Fruit fly (Drosophila melanogaster) whole organism, embryonic: ENCODE measurements around the gene ph-p.

Experiments used
- BEAF-32 ChIP-seq: fragments of 200-800 bp; sonication (Bioruptor generic); optimal IDR thresholded peaks from 3 replicates; lab custom pipeline; 2017; ENCODE audit warnings: missing biosample characterization, missing genetic modification characterization, mild to moderate bottlenecking, moderate library complexity, missing genetic modification reagents
- CG10147 ChIP-seq: fragments of 200-800 bp; sonication (Bioruptor generic); optimal IDR thresholded peaks from 2 replicates; lab custom pipeline; 2019; ENCODE audit warnings: missing biosample characterization, mild to moderate bottlenecking, missing genetic modification characterization, moderate library complexity
- CG1024 ChIP-seq: fragments of 200-800 bp; sonication (Bioruptor generic); IDR thresholded peaks from 2 replicates; pipeline ENCODE4 v1.3.6; 2022; ENCODE audit warnings: missing biosample characterization, missing genetic modification characterization
- CG10654 ChIP-seq: fragments of 200-800 bp; sonication (Bioruptor generic); optimal IDR thresholded peaks from 2 replicates; lab custom pipeline; 2016; ENCODE audit warnings: missing biosample characterization, missing genetic modification characterization
- CG11456 ChIP-seq: fragments of 200-800 bp; sonication (Bioruptor generic); IDR thresholded peaks from 3 replicates; pipeline ENCODE4 v1.3.6; 2022; ENCODE audit warnings: missing biosample characterization, missing genetic modification characterization
- CG11695 ChIP-seq: fragments of 200-800 bp; sonication (Bioruptor generic); IDR thresholded peaks from 3 replicates; pipeline ENCODE4 v1.3.6; 2022; ENCODE audit warnings: missing biosample characterization, missing genetic modification characterization
- CG13287 ChIP-seq: fragments of 200-800 bp; sonication (Bioruptor generic); IDR thresholded peaks from 2 replicates; pipeline ENCODE4 v1.3.6; 2022; ENCODE audit warnings: missing biosample characterization, missing genetic modification characterization; ENCODE audit not compliant: partially characterized antibody
- CG14667 ChIP-seq: fragments of 200-800 bp; sonication (Bioruptor generic); IDR thresholded peaks from 2 replicates; pipeline ENCODE4 v1.3.6; 2022; ENCODE audit warnings: missing biosample characterization, missing genetic modification characterization
- CG14860 ChIP-seq: fragments of 200-800 bp; sonication (Bioruptor generic); IDR thresholded peaks from 3 replicates; pipeline ENCODE4 v1.3.6; 2022; ENCODE audit warnings: missing biosample characterization, missing genetic modification characterization; ENCODE audit not compliant: partially characterized antibody
- CG15514 ChIP-seq: fragments of 200-800 bp; sonication (Bioruptor generic); optimal IDR thresholded peaks from 3 replicates; lab custom pipeline; 2017; ENCODE audit warnings: missing biosample characterization, missing genetic modification characterization, mild to moderate bottlenecking, moderate library complexity, missing genetic modification reagents
- CG16813 ChIP-seq: fragments of 200-800 bp; sonication (Bioruptor generic); IDR thresholded peaks from 3 replicates; pipeline ENCODE4 v1.3.6; 2022; ENCODE audit warnings: missing biosample characterization, missing genetic modification characterization; ENCODE audit not compliant: partially characterized antibody
- CG17328 ChIP-seq: fragments of 200-800 bp; sonication (Bioruptor generic); IDR thresholded peaks from 2 replicates; pipeline ENCODE4 v1.3.6; 2022; ENCODE audit warnings: missing biosample characterization, missing genetic modification characterization
- CG17802 ChIP-seq: fragments of 200-800 bp; sonication (Bioruptor generic); optimal IDR thresholded peaks from 2 replicates; lab custom pipeline; 2018; ENCODE audit warnings: missing biosample characterization, mild to moderate bottlenecking, missing genetic modification characterization, moderate library complexity
- CG17829 ChIP-seq: fragments of 200-800 bp; optimal IDR thresholded peaks from 2 replicates; lab custom pipeline; 2019; ENCODE audit warnings: missing biosample characterization, mild to moderate bottlenecking, missing genetic modification characterization, moderate library complexity
- CG2116 ChIP-seq: fragments of 200-800 bp; sonication (Bioruptor generic); optimal IDR thresholded peaks from 3 replicates; lab custom pipeline; 2018; ENCODE audit warnings: missing biosample characterization, mild to moderate bottlenecking, missing genetic modification characterization
- CG2129 ChIP-seq: fragments of 200-800 bp; sonication (Bioruptor generic); IDR thresholded peaks from 2 replicates; pipeline ENCODE4 v1.3.6; 2022; ENCODE audit warnings: missing biosample characterization, missing genetic modification characterization; ENCODE audit not compliant: partially characterized antibody
- CG3838 ChIP-seq: fragments of 200-800 bp; sonication (Bioruptor generic); optimal IDR thresholded peaks from 3 replicates; lab custom pipeline; 2016; ENCODE audit warnings: missing biosample characterization, missing genetic modification characterization
- CG3847 ChIP-seq: fragments of 200-800 bp; sonication (Bioruptor generic); IDR thresholded peaks from 2 replicates; pipeline ENCODE4 v1.3.6; 2022; ENCODE audit warnings: missing biosample characterization, missing genetic modification characterization
- CG4730 ChIP-seq: fragments of 200-800 bp; sonication (Bioruptor generic); IDR thresholded peaks from 2 replicates; pipeline ENCODE4 v1.3.6; 2022; ENCODE audit warnings: missing biosample characterization, missing genetic modification characterization
- CG5245 ChIP-seq: fragments of 200-800 bp; sonication (Bioruptor generic); optimal IDR thresholded peaks from 3 replicates; lab custom pipeline; 2016; ENCODE audit warnings: missing biosample characterization, missing genetic modification characterization
- CG6765 ChIP-seq: fragments of 200-800 bp; sonication (Bioruptor generic); optimal IDR thresholded peaks from 3 replicates; lab custom pipeline; 2017; ENCODE audit warnings: missing biosample characterization, mild to moderate bottlenecking, missing genetic modification characterization
- CG8089 ChIP-seq: fragments of 200-800 bp; sonication (Bioruptor generic); optimal IDR thresholded peaks from 3 replicates; lab custom pipeline; 2016; ENCODE audit warnings: missing biosample characterization, missing genetic modification characterization
- E2f2 ChIP-seq: fragments of 200-800 bp; sonication (Bioruptor generic); IDR thresholded peaks from 2 replicates; pipeline ENCODE4 v1.3.6; 2022; ENCODE audit warnings: missing biosample characterization, missing genetic modification characterization
- Gsc ChIP-seq: fragments of 200-800 bp; sonication (Bioruptor generic); IDR thresholded peaks from 2 replicates; pipeline ENCODE4 v1.3.6; 2022; ENCODE audit warnings: missing biosample characterization, missing genetic modification characterization
- HHEX ChIP-seq: fragments of 200-800 bp; sonication (Bioruptor generic); optimal IDR thresholded peaks from 3 replicates; lab custom pipeline; 2017; ENCODE audit warnings: missing biosample characterization, mild to moderate bottlenecking, missing genetic modification characterization, missing genetic modification reagents
- HLH4C ChIP-seq: fragments of 200-800 bp; sonication (Bioruptor generic); IDR thresholded peaks from 3 replicates; pipeline ENCODE4 v1.3.6; 2022; ENCODE audit warnings: missing biosample characterization, missing genetic modification characterization; ENCODE audit not compliant: partially characterized antibody
- Hr78 ChIP-seq, 2 experiments: fragments of 200-800 bp in 1 of 2; fragments of >200 bp in 1 of 2; sonication (Bioruptor generic) in 1 of 2; optimal IDR thresholded peaks; 2 replicates each; lab custom pipeline; 2017 to 2019; ENCODE audit warnings: missing biosample characterization in 2 of 2, missing genetic modification characterization in 2 of 2, mild to moderate bottlenecking in 1 of 2, moderate library complexity in 1 of 2
- Max ChIP-seq: fragments of 200-800 bp; sonication (Bioruptor generic); optimal IDR thresholded peaks from 2 replicates; lab custom pipeline; 2016; ENCODE audit warnings: missing biosample characterization, mild to moderate bottlenecking, missing genetic modification characterization
- Nf-YB ChIP-seq: fragments of 200-800 bp; sonication (Bioruptor generic); optimal IDR thresholded peaks from 3 replicates; lab custom pipeline; 2019; ENCODE audit warnings: missing biosample characterization, mild to moderate bottlenecking, missing genetic modification characterization, moderate library complexity
- Sry-β ChIP-seq: fragments of 200-800 bp; sonication (Bioruptor generic); optimal IDR thresholded peaks from 2 replicates; lab custom pipeline; 2018; ENCODE audit warnings: missing biosample characterization, mild to moderate bottlenecking, missing genetic modification characterization, moderate library complexity
- bbx ChIP-seq: fragments of 200-800 bp; sonication (Bioruptor generic); IDR thresholded peaks from 2 replicates; pipeline ENCODE4 v1.3.6; 2022; ENCODE audit warnings: missing biosample characterization, missing genetic modification characterization; ENCODE audit not compliant: partially characterized antibody
- cas ChIP-seq: fragments of 200-800 bp; sonication (Bioruptor generic); IDR thresholded peaks from 2 replicates; pipeline ENCODE4 v1.3.6; 2022; ENCODE audit warnings: missing biosample characterization, missing genetic modification characterization
- chif ChIP-seq, 2 experiments: fragments of 200-800 bp; sonication (Bioruptor generic); optimal IDR thresholded peaks; 3 replicates each; lab custom pipeline; 2016; ENCODE audit warnings: missing biosample characterization in 2 of 2, missing genetic modification characterization in 2 of 2
- chinmo ChIP-seq: fragments of 200-800 bp; sonication (Bioruptor generic); IDR thresholded peaks from 4 replicates; pipeline ENCODE4 v1.3.6; 2022; ENCODE audit warnings: missing biosample characterization, missing genetic modification characterization; ENCODE audit not compliant: partially characterized antibody
- ci ChIP-seq: fragments of 200-800 bp; sonication (Bioruptor generic); IDR thresholded peaks from 3 replicates; pipeline ENCODE4 v1.3.6; 2022; ENCODE audit warnings: missing biosample characterization, missing genetic modification characterization
- dm ChIP-seq: fragments of 200-800 bp; sonication (Bioruptor generic); optimal IDR thresholded peaks from 3 replicates; lab custom pipeline; 2016; ENCODE audit warnings: missing biosample characterization, missing genetic modification characterization
- grau ChIP-seq: fragments of 200-800 bp; optimal IDR thresholded peaks from 3 replicates; lab custom pipeline; 2019; ENCODE audit warnings: missing biosample characterization, mild to moderate bottlenecking, missing genetic modification characterization, moderate library complexity
- hbn ChIP-seq: fragments of 200-800 bp; sonication (Bioruptor generic); IDR thresholded peaks from 2 replicates; pipeline ENCODE4 v1.3.6; 2022; ENCODE audit warnings: missing biosample characterization, missing genetic modification characterization; ENCODE audit not compliant: partially characterized antibody
- insv ChIP-seq, 2 experiments: fragments of 200-800 bp; sonication (Bioruptor generic); optimal IDR thresholded peaks; 3 replicates each; lab custom pipeline; 2016 to 2018; ENCODE audit warnings: missing biosample characterization in 2 of 2, missing genetic modification characterization in 2 of 2
- kay ChIP-seq: fragments of 200-800 bp; sonication (Bioruptor generic); optimal IDR thresholded peaks from 2 replicates; lab custom pipeline; 2016; ENCODE audit warnings: missing biosample characterization, missing genetic modification characterization
- nerfin-2 ChIP-seq: fragments of 200-800 bp; sonication (Bioruptor generic); IDR thresholded peaks from 2 replicates; pipeline ENCODE4 v1.3.6; 2022; ENCODE audit warnings: missing biosample characterization, missing genetic modification characterization; ENCODE audit not compliant: partially characterized antibody
- oc ChIP-seq: fragments of 200-800 bp; sonication (Bioruptor generic); optimal IDR thresholded peaks from 2 replicates; lab custom pipeline; 2018; ENCODE audit warnings: missing biosample characterization, mild to moderate bottlenecking, missing genetic modification characterization, moderate library complexity
- onecut ChIP-seq: fragments of 200-800 bp; sonication (Bioruptor generic); IDR thresholded peaks from 2 replicates; pipeline ENCODE4 v1.3.6; 2022; ENCODE audit warnings: missing biosample characterization, missing genetic modification characterization
- phol ChIP-seq: fragments of 200-800 bp; sonication (Bioruptor generic); optimal IDR thresholded peaks from 3 replicates; lab custom pipeline; 2018; ENCODE audit warnings: missing biosample characterization, mild to moderate bottlenecking, missing genetic modification characterization, moderate library complexity
- schlank ChIP-seq: fragments of 200-800 bp; sonication (Bioruptor generic); optimal IDR thresholded peaks from 2 replicates; lab custom pipeline; 2018; ENCODE audit warnings: missing biosample characterization, mild to moderate bottlenecking, missing genetic modification characterization
- sim ChIP-seq: fragments of 200-800 bp; sonication (Bioruptor generic); IDR thresholded peaks from 2 replicates; pipeline ENCODE4 v1.3.6; 2022; ENCODE audit warnings: missing biosample characterization, missing genetic modification characterization
- trh ChIP-seq: fragments of 200-800 bp; sonication (Bioruptor generic); optimal IDR thresholded peaks from 2 replicates; lab custom pipeline; 2016; ENCODE audit warnings: missing biosample characterization, missing genetic modification characterization
- wek ChIP-seq: fragments of 200-800 bp; sonication (Bioruptor generic); optimal IDR thresholded peaks from 3 replicates; lab custom pipeline; 2018; ENCODE audit warnings: missing biosample characterization, mild to moderate bottlenecking, missing genetic modification characterization, moderate library complexity

Gene ph-p

dm6 chrX:2180750-2181261 is 42.6 kb upstream of the ph-p start, which contains the start of gene pn (continued):
- no peak for TF ChIP-seq CG17829 (tag; lab: Kevin White, UChicago)
- TF ChIP-seq CG15514 (GFP tag; lab: Kevin White, UChicago), result peak; percentile 15
- TF ChIP-seq CG8089 (GFP tag; lab: Kevin White, UChicago), result no peak
- TF ChIP-seq dm, result no peak
- TF ChIP-seq Sry-β (GFP tag; lab: Kevin White, UChicago), result peak; percentile 80
- no peak for TF ChIP-seq Max (GFP tag; lab: Kevin White, UChicago)
- TF ChIP-seq CG3838 (GFP tag; lab: Kevin White, UChicago), result no peak
- TF ChIP-seq wek, result no peak
- peak; percentile 56 for TF ChIP-seq CG2116 (GFP tag; lab: Kevin White, UChicago)
- TF ChIP-seq CG3847 (GFP tag; lab: Robert Waterston, UW), result no peak
- 0 out of 3 replicates have a peak, but pooled peaks have one; percentile 44 for TF ChIP-seq CG14860 (GFP tag; lab: Robert Waterston, UW)
- peak; percentile 8 for TF ChIP-seq phol
- no peak for TF ChIP-seq grau (tag; lab: Kevin White, UChicago)
- TF ChIP-seq ci (GFP tag; lab: Robert Waterston, UW), result no peak
- TF ChIP-seq CG17802, result no peak
- TF ChIP-seq E2f2 (GFP tag; lab: Robert Waterston, UW), result peak; percentile 80
- TF ChIP-seq CG6765 (GFP tag; lab: Kevin White, UChicago), result no peak
- TF ChIP-seq CG13287, result peak; percentile 32; the same call in 1 of the 2 replicates
- TF ChIP-seq CG5245 (GFP tag; lab: Kevin White, UChicago), result no peak
- no peak for TF ChIP-seq CG2129 (GFP tag; lab: Robert Waterston, UW)
- TF ChIP-seq nerfin-2 (GFP tag; lab: Robert Waterston, UW), result peak; percentile 34; the same call in 1 of the 2 replicates
- TF ChIP-seq chinmo (GFP tag; lab: Robert Waterston, UW), result 0 out of 4 replicates have a peak, but pooled peaks have one; percentile 22
- no peak for TF ChIP-seq CG1024 (GFP tag; lab: Robert Waterston, UW)
- TF ChIP-seq Gsc (GFP tag; lab: Robert Waterston, UW), result no peak
- TF ChIP-seq cas (GFP tag; lab: Robert Waterston, UW), result no peak
- TF ChIP-seq CG10147 (GFP tag; lab: Kevin White, UChicago), result no peak
- peak; percentile 6; the same call in 1 of the 2 replicates for TF ChIP-seq onecut (GFP tag; lab: Robert Waterston, UW)
- no peak for TF ChIP-seq schlank (tag; lab: Kevin White, UChicago)
- TF ChIP-seq HHEX (GFP tag; lab: Kevin White, UChicago), result no peak
- no peak for TF ChIP-seq CG4730
- TF ChIP-seq CG17328 (GFP tag; lab: Robert Waterston, UW), result no peak
- TF ChIP-seq Nf-YB, result no peak
- TF ChIP-seq sim (GFP tag; lab: Robert Waterston, UW), result no peak
- TF ChIP-seq HLH4C, result peak; percentile 60; the same call in 2 of the 3 replicates
- TF ChIP-seq CG14667 (GFP tag; lab: Robert Waterston, UW), result no peak
- TF ChIP-seq chif (GFP tag; optimal IDR thresholded peaks at IDR 0.05; lab: Kevin White, UChicago), result no peak
- no peak for TF ChIP-seq oc (tag; lab: Kevin White, UChicago)
- TF ChIP-seq bbx, result peak; percentile 38; the same call in 1 of the 2 replicates
- peak; percentile 55 for TF ChIP-seq BEAF-32
- 0 out of 3 replicates have a peak, but pooled peaks have one; percentile 39 for TF ChIP-seq CG16813 (GFP tag; lab: Robert Waterston, UW)
- peak; percentile 39; the same call in 1 of the 2 replicates for TF ChIP-seq hbn (GFP tag; lab: Robert Waterston, UW)
- TF ChIP-seq CG10654 (GFP tag; lab: Kevin White, UChicago), result no peak
- TF ChIP-seq kay (GFP tag; lab: Kevin White, UChicago), result no peak
- TF ChIP-seq CG11695 (GFP tag; lab: Robert Waterston, UW), result no peak
- no peak for TF ChIP-seq insv (GFP tag; optimal IDR thresholded peaks at IDR 0.05; lab: Kevin White, UChicago)
- no peak for TF ChIP-seq CG11456 (GFP tag; lab: Robert Waterston, UW)
- TF ChIP-seq Hr78 (GFP tag; optimal IDR thresholded peaks at IDR 0.05; lab: Kevin White, UChicago), result no peak
- TF ChIP-seq trh, result no peak
